Fruit fly (Drosophila melanogaster) whole organism, prepupa: ENCODE data around the gene Ir8a.

Experiments used
- Blimp-1 ChIP-seq: fragments of 200-800 bp; sonication (Bioruptor generic); optimal IDR thresholded peaks from 3 replicates; lab custom pipeline; 2017; ENCODE audit warnings: missing biosample characterization, missing genetic modification characterization, mild to moderate bottlenecking, moderate library complexity, missing genetic modification reagents
- CG10631 ChIP-seq: fragments of 200-800 bp; sonication (Bioruptor generic); optimal IDR thresholded peaks from 2 replicates; lab custom pipeline; 2016; ENCODE audit warnings: missing biosample characterization, missing genetic modification characterization
- CG11294 ChIP-seq: fragments of 200-800 bp; sonication (Bioruptor generic); IDR thresholded peaks from 2 replicates; pipeline ENCODE4 v1.3.6; 2022; ENCODE audit warnings: missing biosample characterization, missing genetic modification characterization
- CG11762 ChIP-seq: fragments of 200-800 bp; sonication (Bioruptor generic); optimal IDR thresholded peaks from 3 replicates; lab custom pipeline; 2016; ENCODE audit warnings: missing biosample characterization, missing genetic modification characterization; ENCODE audit not compliant: insufficient read depth
- CG11902 ChIP-seq: fragments of 200-800 bp; sonication (Bioruptor generic); optimal IDR thresholded peaks from 3 replicates; lab custom pipeline; 2016; ENCODE audit warnings: missing biosample characterization, missing genetic modification characterization
- CG15336 ChIP-seq: fragments of 200-800 bp; sonication (Bioruptor generic); IDR thresholded peaks from 2 replicates; pipeline ENCODE4 v1.3.6; 2022; ENCODE audit warnings: missing biosample characterization, missing genetic modification characterization
- CG1621 ChIP-seq: fragments of 200-800 bp; sonication (Bioruptor generic); optimal IDR thresholded peaks from 3 replicates; lab custom pipeline; 2018; ENCODE audit warnings: missing biosample characterization, mild to moderate bottlenecking, missing genetic modification characterization
- CG16779 ChIP-seq: fragments of 200-800 bp; sonication (Bioruptor generic); optimal IDR thresholded peaks from 3 replicates; lab custom pipeline; 2017; ENCODE audit warnings: missing biosample characterization, mild to moderate bottlenecking, missing genetic modification characterization
- CG3032 ChIP-seq: fragments of 200-800 bp; optimal IDR thresholded peaks from 2 replicates; lab custom pipeline; 2019; ENCODE audit warnings: missing biosample characterization, mild to moderate bottlenecking, missing genetic modification characterization, moderate library complexity
- CG31627 ChIP-seq: fragments of 200-800 bp; sonication (Bioruptor generic); optimal IDR thresholded peaks from 3 replicates; lab custom pipeline; 2016; ENCODE audit warnings: missing biosample characterization, missing genetic modification characterization
- CG32006 ChIP-seq: fragments of 200-800 bp; sonication (Bioruptor generic); optimal IDR thresholded peaks from 3 replicates; lab custom pipeline; 2017; ENCODE audit warnings: missing biosample characterization, mild to moderate bottlenecking, missing genetic modification characterization
- CG34406 ChIP-seq: fragments of 200-800 bp; sonication (Bioruptor generic); optimal IDR thresholded peaks from 3 replicates; lab custom pipeline; 2016; ENCODE audit warnings: missing biosample characterization, missing genetic modification characterization
- CG3919 ChIP-seq: fragments of 200-800 bp; sonication (Bioruptor generic); optimal IDR thresholded peaks from 3 replicates; lab custom pipeline; 2016; ENCODE audit warnings: missing biosample characterization, missing genetic modification characterization
- CG4318 ChIP-seq: fragments of 200-800 bp; sonication (Bioruptor generic); optimal IDR thresholded peaks from 3 replicates; lab custom pipeline; 2017; ENCODE audit warnings: missing biosample characterization, mild to moderate bottlenecking, missing genetic modification characterization
- CG6163 ChIP-seq: fragments of 200-800 bp; sonication (Bioruptor generic); IDR thresholded peaks from 3 replicates; pipeline ENCODE4 v1.3.6; 2022; ENCODE audit warnings: missing biosample characterization, missing genetic modification characterization
- CG6276 ChIP-seq: fragments of 200-800 bp; sonication (Bioruptor generic); optimal IDR thresholded peaks from 2 replicates; lab custom pipeline; 2017; ENCODE audit warnings: missing biosample characterization, mild to moderate bottlenecking, missing genetic modification characterization
- CG6808 ChIP-seq: fragments of 200-800 bp; sonication (Bioruptor generic); optimal IDR thresholded peaks from 3 replicates; lab custom pipeline; 2017; ENCODE audit warnings: missing biosample characterization, missing genetic modification characterization, mild to moderate bottlenecking, moderate library complexity, missing genetic modification reagents
- CG6854 ChIP-seq: fragments of 200-800 bp; sonication (Bioruptor generic); optimal IDR thresholded peaks from 2 replicates; lab custom pipeline; 2017; ENCODE audit warnings: missing biosample characterization, mild to moderate bottlenecking, missing genetic modification characterization
- CG7368 ChIP-seq: fragments of 200-800 bp; sonication (Bioruptor generic); optimal IDR thresholded peaks from 3 replicates; lab custom pipeline; 2016; ENCODE audit warnings: missing biosample characterization, missing genetic modification characterization
- CG8119 ChIP-seq: fragments of 200-800 bp; sonication (Bioruptor generic); IDR thresholded peaks from 3 replicates; pipeline ENCODE4 v1.3.6; 2022; ENCODE audit warnings: missing biosample characterization, missing genetic modification characterization
- CG8319 ChIP-seq: fragments of 200-800 bp; sonication (Bioruptor generic); optimal IDR thresholded peaks from 3 replicates; lab custom pipeline; 2016; ENCODE audit warnings: missing biosample characterization, missing genetic modification characterization
- CG8632 ChIP-seq: fragments of 200-800 bp; sonication (Bioruptor generic); optimal IDR thresholded peaks from 3 replicates; lab custom pipeline; 2016; ENCODE audit warnings: missing biosample characterization, missing genetic modification characterization
- CG9139 ChIP-seq: fragments of 200-800 bp; sonication (Bioruptor generic); optimal IDR thresholded peaks from 3 replicates; lab custom pipeline; 2017; ENCODE audit warnings: missing biosample characterization, mild to moderate bottlenecking, missing genetic modification characterization
- Eip75B ChIP-seq: fragments of 200-800 bp; sonication (Bioruptor generic); optimal IDR thresholded peaks from 3 replicates; lab custom pipeline; 2016; ENCODE audit warnings: missing biosample characterization, missing genetic modification characterization
- Eip78C ChIP-seq: fragments of 200-800 bp; sonication (Bioruptor generic); peaks from one replicate; lab custom pipeline; 2016; ENCODE audit warnings: missing biosample characterization, missing genetic modification characterization
- Eip93F ChIP-seq: fragments of 200-800 bp; sonication (Bioruptor generic); optimal IDR thresholded peaks from 2 replicates; lab custom pipeline; 2016; ENCODE audit warnings: missing biosample characterization, mild to moderate bottlenecking, missing genetic modification characterization
- Ets21C ChIP-seq: fragments of 200-800 bp; sonication (Bioruptor generic); optimal IDR thresholded peaks from 3 replicates; lab custom pipeline; 2016; ENCODE audit warnings: missing biosample characterization, missing genetic modification characterization
- Gug ChIP-seq: fragments of 200-800 bp; sonication (Bioruptor generic); IDR thresholded peaks from 2 replicates; pipeline ENCODE4 v1.3.6; 2022; ENCODE audit warnings: missing biosample characterization, missing genetic modification characterization
- Hr38 ChIP-seq: sonication (Bioruptor generic); optimal IDR thresholded peaks from 2 replicates; lab custom pipeline; 2016; ENCODE audit warnings: missing biosample characterization, missing genetic modification characterization
- Hr39 ChIP-seq: fragments of 200-800 bp; sonication (Bioruptor generic); optimal IDR thresholded peaks from 2 replicates; lab custom pipeline; 2016; ENCODE audit warnings: missing biosample characterization, missing genetic modification characterization
- Hr4 ChIP-seq: fragments of 200-800 bp; sonication (Bioruptor generic); optimal IDR thresholded peaks from 3 replicates; lab custom pipeline; 2016; ENCODE audit warnings: missing biosample characterization, missing genetic modification characterization
- Lpt ChIP-seq: fragments of 200-800 bp; sonication (Bioruptor generic); optimal IDR thresholded peaks from 3 replicates; lab custom pipeline; 2016; ENCODE audit warnings: missing biosample characterization, missing genetic modification characterization
- Met ChIP-seq: fragments of 200-800 bp; sonication (Bioruptor generic); optimal IDR thresholded peaks from 3 replicates; lab custom pipeline; 2016; ENCODE audit warnings: missing biosample characterization, missing genetic modification characterization
- OdsH ChIP-seq: fragments of 200-800 bp; sonication (Bioruptor generic); optimal IDR thresholded peaks from 3 replicates; lab custom pipeline; 2016; ENCODE audit warnings: missing biosample characterization, missing genetic modification characterization
- Smox ChIP-seq: fragments of 200-800 bp; sonication (Bioruptor generic); optimal IDR thresholded peaks from 3 replicates; lab custom pipeline; 2016; ENCODE audit warnings: missing biosample characterization, missing genetic modification characterization
- Sox14 ChIP-seq: fragments of 200-800 bp; sonication (Bioruptor generic); optimal IDR thresholded peaks from 3 replicates; lab custom pipeline; 2016; ENCODE audit warnings: missing biosample characterization, missing genetic modification characterization
- Sox15 ChIP-seq: fragments of 200-800 bp; sonication (Bioruptor generic); optimal IDR thresholded peaks from 3 replicates; lab custom pipeline; 2016; ENCODE audit warnings: missing biosample characterization, missing genetic modification characterization
- achi ChIP-seq: fragments of 200-800 bp; sonication (Bioruptor generic); optimal IDR thresholded peaks from 3 replicates; lab custom pipeline; 2016; ENCODE audit warnings: missing biosample characterization, missing genetic modification characterization
- acj6 ChIP-seq: fragments of 200-800 bp; sonication (Bioruptor generic); optimal IDR thresholded peaks from 3 replicates; lab custom pipeline; 2016; ENCODE audit warnings: missing biosample characterization, missing genetic modification characterization
- cyc ChIP-seq: fragments of 200-800 bp; sonication (Bioruptor generic); optimal IDR thresholded peaks from 3 replicates; lab custom pipeline; 2016; ENCODE audit warnings: missing biosample characterization, missing genetic modification characterization
- dac ChIP-seq: fragments of 200-800 bp; sonication (Bioruptor generic); optimal IDR thresholded peaks from 2 replicates; lab custom pipeline; 2017; ENCODE audit warnings: missing biosample characterization, mild to moderate bottlenecking, missing genetic modification characterization
- dsx ChIP-seq: fragments of 200-800 bp; optimal IDR thresholded peaks from 3 replicates; lab custom pipeline; 2019; ENCODE audit warnings: missing biosample characterization, mild to moderate bottlenecking, missing genetic modification characterization, moderate library complexity; ENCODE audit not compliant: poor library complexity, severe bottlenecking
- eg ChIP-seq: fragments of 200-800 bp; sonication (Bioruptor generic); IDR thresholded peaks from 3 replicates; pipeline ENCODE4 v1.3.6; 2022; ENCODE audit warnings: missing biosample characterization, missing genetic modification characterization
- esn ChIP-seq: fragments of 200-800 bp; sonication (Bioruptor generic); optimal IDR thresholded peaks from 2 replicates; lab custom pipeline; 2016; ENCODE audit warnings: missing biosample characterization, mild to moderate bottlenecking, missing genetic modification characterization, moderate library complexity
- fd59A ChIP-seq: fragments of 200-800 bp; sonication (Bioruptor generic); optimal IDR thresholded peaks from 2 replicates; lab custom pipeline; 2017; ENCODE audit warnings: missing biosample characterization, mild to moderate bottlenecking, missing genetic modification characterization, missing genetic modification reagents
- fd85E ChIP-seq: fragments of 200-800 bp; sonication (Bioruptor generic); optimal IDR thresholded peaks from 3 replicates; lab custom pipeline; 2016; ENCODE audit warnings: missing biosample characterization, missing genetic modification characterization
- fkh ChIP-seq: fragments of 200-800 bp; sonication (Bioruptor generic); optimal IDR thresholded peaks from 3 replicates; lab custom pipeline; 2017; ENCODE audit warnings: missing biosample characterization, mild to moderate bottlenecking, missing genetic modification characterization, moderate library complexity
- pdm3 ChIP-seq: fragments of 200-800 bp; sonication (Bioruptor generic); optimal IDR thresholded peaks from 3 replicates; lab custom pipeline; 2016; ENCODE audit warnings: missing biosample characterization, missing genetic modification characterization
- salr ChIP-seq, 2 experiments: fragments of 200-800 bp; sonication (Bioruptor generic); optimal IDR thresholded peaks; 3 replicates each; lab custom pipeline; 2016 to 2018; ENCODE audit warnings: missing biosample characterization in 2 of 2, missing genetic modification characterization in 2 of 2, mild to moderate bottlenecking in 1 of 2
- spab ChIP-seq: fragments of 200-800 bp; sonication (Bioruptor generic); optimal IDR thresholded peaks from 2 replicates; lab custom pipeline; 2017; ENCODE audit warnings: missing biosample characterization, mild to moderate bottlenecking, missing genetic modification characterization, missing genetic modification reagents
- svp ChIP-seq: fragments of 200-800 bp; sonication (Bioruptor generic); peaks from one replicate; lab custom pipeline; 2016; ENCODE audit warnings: missing biosample characterization, missing genetic modification characterization
- topi ChIP-seq: fragments of 200-800 bp; sonication (Bioruptor generic); optimal IDR thresholded peaks from 3 replicates; lab custom pipeline; 2016; ENCODE audit warnings: missing biosample characterization, missing genetic modification characterization
- vri ChIP-seq: fragments of 200-800 bp; sonication (Bioruptor generic); optimal IDR thresholded peaks from 3 replicates; lab custom pipeline; 2016; ENCODE audit warnings: missing biosample characterization, mild to moderate bottlenecking, missing genetic modification characterization

Ir8a gene

dm6 chrX:9248040-9248439, 11.7 kb upstream of the Ir8a start:
- TF ChIP-seq CG4318, result no peak
- no peak for TF ChIP-seq CG1621
- TF ChIP-seq topi (GFP tag; lab: Kevin White, UChicago), result peak; percentile 37
- no peak for TF ChIP-seq Blimp-1 (GFP tag; lab: Kevin White, UChicago)
- no peak for TF ChIP-seq vri (GFP tag; lab: Kevin White, UChicago)
- peak; percentile 2 for TF ChIP-seq CG11762 (GFP tag; lab: Kevin White, UChicago)
- TF ChIP-seq CG8319 (GFP tag; lab: Kevin White, UChicago), result no peak
- TF ChIP-seq Ets21C (GFP tag; lab: Kevin White, UChicago), result no peak
- no peak for TF ChIP-seq fd59A (GFP tag; lab: Kevin White, UChicago)
- no peak for TF ChIP-seq fkh (GFP tag; lab: Kevin White, UChicago)
- TF ChIP-seq CG8119 (GFP tag; lab: Robert Waterston, UW), result peak; percentile 71
- no peak for TF ChIP-seq CG7368 (GFP tag; lab: Kevin White, UChicago)
- TF ChIP-seq Smox (GFP tag; lab: Kevin White, UChicago), result peak; percentile 54
- TF ChIP-seq Eip78C (GFP tag; lab: Kevin White, UChicago), result peak; percentile 79
- TF ChIP-seq OdsH (GFP tag; lab: Kevin White, UChicago), result peak; percentile 58
- TF ChIP-seq Hr4 (GFP tag; lab: Kevin White, UChicago), result peak; percentile 47
- peak; percentile 79 for TF ChIP-seq CG6163 (GFP tag; lab: Robert Waterston, UW)
- TF ChIP-seq Met (GFP tag; lab: Kevin White, UChicago), result peak; percentile 60
- TF ChIP-seq Hr39, result peak; percentile 20
- TF ChIP-seq achi, result peak; percentile 56
- TF ChIP-seq CG3919, result peak; percentile 55
- no peak for TF ChIP-seq spab (GFP tag; lab: Kevin White, UChicago)
- TF ChIP-seq CG34406 (GFP tag; lab: Kevin White, UChicago), result peak; percentile 56
- TF ChIP-seq CG15336 (GFP tag; lab: Robert Waterston, UW), result peak; percentile 61; the same call in 1 of the 2 replicates
- TF ChIP-seq Eip93F (GFP tag; lab: Kevin White, UChicago), result no peak
- TF ChIP-seq CG11902 (GFP tag; lab: Kevin White, UChicago), result no peak
- TF ChIP-seq CG6276 (GFP tag; lab: Kevin White, UChicago), result peak; percentile 18
- no peak for TF ChIP-seq CG11294 (GFP tag; lab: Robert Waterston, UW)
- peak; percentile 24 for TF ChIP-seq CG3032 (tag; lab: Kevin White, UChicago)
- peak; percentile 62 for TF ChIP-seq esn (GFP tag; lab: Kevin White, UChicago)
- peak; percentile 13 for TF ChIP-seq cyc (GFP tag; lab: Kevin White, UChicago)
- peak in 1 of 2 experiments; percentile 23 for TF ChIP-seq salr (GFP tag; optimal IDR thresholded peaks at IDR 0.05; lab: Kevin White, UChicago)
- peak; percentile 70 for TF ChIP-seq svp (GFP tag; lab: Kevin White, UChicago)
- TF ChIP-seq acj6 (GFP tag; lab: Kevin White, UChicago), result peak; percentile 30
- peak; percentile 27 for TF ChIP-seq CG8632 (GFP tag; lab: Kevin White, UChicago)
- peak; percentile 43 for TF ChIP-seq CG6808
- peak; percentile 28 for TF ChIP-seq Sox14 (GFP tag; lab: Kevin White, UChicago)
- TF ChIP-seq CG6854, result no peak
- TF ChIP-seq dsx, result peak; percentile 24
- peak; percentile 9 for TF ChIP-seq pdm3 (GFP tag; lab: Kevin White, UChicago)
- no peak for TF ChIP-seq dac (GFP tag; lab: Kevin White, UChicago)
- peak; percentile 52 for TF ChIP-seq CG10631 (GFP tag; lab: Kevin White, UChicago)
- peak; percentile 13 for TF ChIP-seq CG31627 (GFP tag; lab: Kevin White, UChicago)
- TF ChIP-seq CG9139 (GFP tag; lab: Kevin White, UChicago), result no peak
- no peak for TF ChIP-seq fd85E (GFP tag; lab: Kevin White, UChicago)
- TF ChIP-seq CG32006, result peak; percentile 62
- TF ChIP-seq Hr38 (GFP tag; lab: Kevin White, UChicago), result no peak
- no peak for TF ChIP-seq Lpt (GFP tag; lab: Kevin White, UChicago)
- 0 out of 2 replicates have a peak, but pooled peaks have one; percentile 27 for TF ChIP-seq Gug (GFP tag; lab: Robert Waterston, UW)
- peak; percentile 1 for TF ChIP-seq Sox15 (GFP tag; lab: Kevin White, UChicago)
- TF ChIP-seq Eip75B (GFP tag; lab: Kevin White, UChicago), result peak; percentile 48
- TF ChIP-seq eg (GFP tag; lab: Robert Waterston, UW), result peak; percentile 61; the same call in 2 of the 3 replicates
- no peak for TF ChIP-seq CG16779 (tag; lab: Kevin White, UChicago)
